Worm (Caenorhabditis elegans): ENCODE results near the gene set-6.

Gene set-6

DNA sequence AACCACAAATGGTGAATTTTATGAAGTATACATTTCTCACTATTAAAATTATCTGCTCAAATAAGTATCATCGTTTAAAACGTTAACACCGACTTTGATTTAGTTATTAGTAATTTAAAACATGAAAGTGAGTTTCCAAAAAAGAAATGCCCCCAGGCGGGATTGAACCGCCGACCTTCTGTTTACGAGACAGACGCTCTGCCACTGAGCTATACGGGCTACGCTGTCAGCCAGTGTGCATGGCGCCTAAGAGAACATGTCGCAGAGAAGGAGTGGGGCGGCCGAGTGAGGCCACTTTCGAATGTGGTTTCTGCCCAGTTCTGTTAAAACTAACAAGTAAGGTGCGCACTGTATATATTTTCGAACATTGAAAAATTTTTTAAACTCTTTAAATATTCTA is 39.5 kb downstream of the set-6 start (continued):
- TF ChIP-seq vab-15 (tag; optimal IDR thresholded peaks at IDR 0.05) (no peak), mef-2 (tag; optimal IDR thresholded peaks at IDR 0.05) (no peak), lin-14 (GFP tag; optimal IDR thresholded peaks at IDR 0.05) (peak; percentile 51), fkh-8 (tag; optimal IDR thresholded peaks at IDR 0.05) (peak; percentile 41), irx-1 (tag; optimal IDR thresholded peaks at IDR 0.05) (no peak), efl-1 (optimal IDR thresholded peaks at IDR 0.05) (peak; percentile 11 to 24), efl-1 (GFP tag; optimal IDR thresholded peaks at IDR 0.05 in 1 of 2) (peak in 1 of 2 experiments; percentile 91), elt-3 (tag; optimal IDR thresholded peaks at IDR 0.05) (peak in 1 of 6 experiments; percentile 23), zag-1 (tag; optimal IDR thresholded peaks at IDR 0.05) (no peak), nhr-77 (tag; optimal IDR thresholded peaks at IDR 0.05) (peak; percentile 43), nhr-71 (tag; optimal IDR thresholded peaks at IDR 0.05) (peak; percentile 63), ztf-11 (tag; optimal IDR thresholded peaks at IDR 0.05) (no peak), hlh-4 (tag; optimal IDR thresholded peaks at IDR 0.05) (no peak), isw-1 (GFP tag; IDR thresholded peaks at IDR 0.05) (no peak), pag-3 (tag; optimal IDR thresholded peaks at IDR 0.05; ENCODE audit: borderline replicate concordance, insufficient read depth) (no peak), tbx-2 (tag; optimal IDR thresholded peaks at IDR 0.05) (peak; percentile 43), nhr-90 (tag; optimal IDR thresholded peaks at IDR 0.05; ENCODE audit: poor library complexity) (peak; percentile 57), egl-13 (tag; optimal IDR thresholded peaks at IDR 0.05) (peak; percentile 6), efl-3 (GFP tag; optimal IDR thresholded peaks at IDR 0.05) (no peak), swsn-7 (tag; optimal IDR thresholded peaks at IDR 0.05) (peak; percentile 52), nhr-84 (tag; optimal IDR thresholded peaks at IDR 0.05) (no peak), lsy-2 (tag; optimal IDR thresholded peaks at IDR 0.05) (peak in 1 of 2 experiments; percentile 17), ets-5 (GFP tag; IDR thresholded peaks at IDR 0.05) (no peak), nhr-20 (tag; optimal IDR thresholded peaks at IDR 0.05) (peak; percentile 63), lir-3 (tag; optimal IDR thresholded peaks at IDR 0.05; ENCODE audit: poor library complexity) (peak; percentile 33), alr-1 (tag; optimal IDR thresholded peaks at IDR 0.05; ENCODE audit: borderline replicate concordance) (no peak), egl-27 (tag; optimal IDR thresholded peaks at IDR 0.05) (no peak), nhr-237 (tag; optimal IDR thresholded peaks at IDR 0.05) (no peak), ceh-88 (GFP tag; IDR thresholded peaks at IDR 0.05) (peak; percentile 49; the same call in 1 of the 2 replicates), C16A3.4 (tag; optimal IDR thresholded peaks at IDR 0.05) (peak; percentile 57), fkh-10 (GFP tag; optimal IDR thresholded peaks at IDR 0.05) (peak; percentile 43), unc-62 (GFP tag; optimal IDR thresholded peaks at IDR 0.05) (no peak), nhr-19 (GFP tag; conservative IDR thresholded peaks at IDR 0.05) (peak; percentile 71), Y116A8C.19 (tag; optimal IDR thresholded peaks at IDR 0.05; ENCODE audit: borderline replicate concordance) (no peak), dsc-1 (tag; optimal IDR thresholded peaks at IDR 0.05) (peak; percentile 67), elt-2 (tag; optimal IDR thresholded peaks at IDR 0.05) (peak; percentile 18), fos-1 (tag; optimal IDR thresholded peaks at IDR 0.05) (peak; percentile 10), lin-39 (tag; optimal IDR thresholded peaks at IDR 0.05) (peak; percentile 0), skn-1 (tag; optimal IDR thresholded peaks at IDR 0.05) (peak; percentile 43), nhr-11 (tag; optimal IDR thresholded peaks at IDR 0.05) (no peak), unc-130 (tag; optimal IDR thresholded peaks at IDR 0.05) (peak; percentile 23)

DNA sequence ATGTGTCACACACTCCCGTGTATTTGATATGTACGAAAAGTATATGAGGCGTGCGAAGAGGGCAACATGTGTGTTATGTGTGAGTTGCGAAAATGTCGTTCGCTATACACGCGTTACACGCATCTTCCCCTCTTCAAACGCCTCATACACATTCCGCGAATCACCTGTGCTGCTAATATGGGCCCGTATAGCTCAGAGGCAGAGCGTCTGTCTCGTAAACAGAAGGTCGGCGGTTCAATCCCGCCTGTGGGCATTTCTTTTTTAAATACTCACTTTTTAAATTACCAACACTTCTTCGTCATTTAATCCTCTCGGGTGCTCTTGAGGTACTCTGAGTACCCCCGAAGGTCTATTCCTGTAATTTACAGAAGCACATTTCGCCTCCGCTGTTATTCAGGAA is 40.9 kb downstream of the set-6 start:
- TF ChIP-seq ama-1 (optimal IDR thresholded peaks at IDR 0.05) (no peak), aly-2 (tag; optimal IDR thresholded peaks at IDR 0.05) (no peak), lin-14 (GFP tag; optimal IDR thresholded peaks at IDR 0.05) (no peak), nhr-12 (tag; optimal IDR thresholded peaks at IDR 0.05) (no peak), dpl-1 (GFP tag; optimal IDR thresholded peaks at IDR 0.05) (no peak), lin-35 (GFP tag; optimal IDR thresholded peaks at IDR 0.05) (no peak), C34B4.2 (tag; optimal IDR thresholded peaks at IDR 0.05) (no peak), hlh-4 (tag; optimal IDR thresholded peaks at IDR 0.05) (no peak), vab-15 (tag; optimal IDR thresholded peaks at IDR 0.05) (no peak), irx-1 (tag; optimal IDR thresholded peaks at IDR 0.05) (no peak), ztf-4 (tag; optimal IDR thresholded peaks at IDR 0.05) (no peak), ces-1 (GFP tag; optimal IDR thresholded peaks at IDR 0.05) (no peak), Y116A8C.19 (tag; optimal IDR thresholded peaks at IDR 0.05; ENCODE audit: borderline replicate concordance) (no peak), blmp-1 (tag; optimal IDR thresholded peaks at IDR 0.05) (no peak), mab-9 (GFP tag; IDR thresholded peaks at IDR 0.05) (no peak), rnt-1 (tag; optimal IDR thresholded peaks at IDR 0.05) (no peak), nhr-237 (tag; optimal IDR thresholded peaks at IDR 0.05) (no peak), pag-3 (tag; optimal IDR thresholded peaks at IDR 0.05; ENCODE audit: borderline replicate concordance, insufficient read depth) (no peak), elt-2 (tag; optimal IDR thresholded peaks at IDR 0.05) (no peak), F16B12.6 (tag; optimal IDR thresholded peaks at IDR 0.05) (no peak)

All from whole organism, L1 larva.